Fruit fly (Drosophila melanogaster) whole organism, embryonic: Measurements from ENCODE around the gene TotB.

Source experiments
- Bteb2 ChIP-seq: fragments of 200-800 bp; sonication (Bioruptor generic); optimal IDR thresholded peaks from 2 replicates; lab custom pipeline; 2016; ENCODE audit warnings: missing biosample characterization, missing genetic modification characterization
- CG10462 ChIP-seq: fragments of 200-800 bp; sonication (Bioruptor generic); optimal IDR thresholded peaks from 2 replicates; lab custom pipeline; 2016; ENCODE audit warnings: missing biosample characterization, missing genetic modification characterization
- CG11093 ChIP-seq: fragments of 200-800 bp; sonication (Bioruptor generic); IDR thresholded peaks from 3 replicates; pipeline ENCODE4 v1.3.6; 2022; ENCODE audit warnings: missing biosample characterization, missing genetic modification characterization
- CG11696 ChIP-seq: fragments of 200-800 bp; sonication (Bioruptor generic); IDR thresholded peaks from 2 replicates; pipeline ENCODE4 v1.3.6; 2022; ENCODE audit warnings: missing biosample characterization, missing genetic modification characterization
- CG12071 ChIP-seq: fragments of 200-800 bp; sonication (Bioruptor generic); optimal IDR thresholded peaks from 3 replicates; lab custom pipeline; 2018; ENCODE audit warnings: missing biosample characterization, mild to moderate bottlenecking, missing genetic modification characterization
- CG13775 ChIP-seq: fragments of 200-800 bp; sonication (Bioruptor generic); optimal IDR thresholded peaks from 3 replicates; lab custom pipeline; 2017; ENCODE audit warnings: missing biosample characterization, mild to moderate bottlenecking, missing genetic modification characterization
- CG15696 ChIP-seq: fragments of 200-800 bp; sonication (Bioruptor generic); optimal IDR thresholded peaks from 2 replicates; lab custom pipeline; 2019; ENCODE audit warnings: missing biosample characterization, mild to moderate bottlenecking, missing genetic modification characterization, moderate library complexity
- CG2202 ChIP-seq: fragments of 200-800 bp; sonication (Bioruptor generic); optimal IDR thresholded peaks from 2 replicates; lab custom pipeline; 2018; ENCODE audit warnings: missing biosample characterization, mild to moderate bottlenecking, missing genetic modification characterization
- CG31224 ChIP-seq: fragments of 200-800 bp; sonication (Bioruptor generic); IDR thresholded peaks from 2 replicates; pipeline ENCODE4 v1.3.6; 2022; ENCODE audit warnings: missing biosample characterization, missing genetic modification characterization
- CG34376 ChIP-seq: fragments of 200-800 bp; sonication (Bioruptor generic); optimal IDR thresholded peaks from 2 replicates; lab custom pipeline; 2018; ENCODE audit warnings: missing biosample characterization, mild to moderate bottlenecking, missing genetic modification characterization
- CG4404 ChIP-seq: fragments of 200-800 bp; sonication (Bioruptor generic); IDR thresholded peaks from 2 replicates; pipeline ENCODE4 v1.3.6; 2022; ENCODE audit warnings: missing biosample characterization, missing genetic modification characterization
- CG4730 ChIP-seq: fragments of 200-800 bp; sonication (Bioruptor generic); IDR thresholded peaks from 2 replicates; pipeline ENCODE4 v1.3.6; 2022; ENCODE audit warnings: missing biosample characterization, missing genetic modification characterization
- CG6765 ChIP-seq: fragments of 200-800 bp; sonication (Bioruptor generic); optimal IDR thresholded peaks from 3 replicates; lab custom pipeline; 2017; ENCODE audit warnings: missing biosample characterization, mild to moderate bottlenecking, missing genetic modification characterization
- CG6791 ChIP-seq: fragments of 200-800 bp; sonication (Bioruptor generic); IDR thresholded peaks from 3 replicates; pipeline ENCODE4 v1.3.6; 2022; ENCODE audit warnings: missing biosample characterization, missing genetic modification characterization; ENCODE audit not compliant: partially characterized antibody
- CG6813 ChIP-seq: fragments of 200-800 bp; sonication (Bioruptor generic); optimal IDR thresholded peaks from 2 replicates; lab custom pipeline; 2017; ENCODE audit warnings: missing biosample characterization, missing genetic modification characterization, mild to moderate bottlenecking, moderate library complexity, missing genetic modification reagents
- CG7372 ChIP-seq: fragments of 200-800 bp; sonication (Bioruptor generic); IDR thresholded peaks from 2 replicates; pipeline ENCODE4 v1.3.6; 2022; ENCODE audit warnings: missing biosample characterization, missing genetic modification characterization
- CG8388 ChIP-seq: fragments of 200-800 bp; sonication (Bioruptor generic); optimal IDR thresholded peaks from 2 replicates; lab custom pipeline; 2019; ENCODE audit warnings: missing biosample characterization, mild to moderate bottlenecking, missing genetic modification characterization, moderate library complexity
- CG9215 ChIP-seq: fragments of 200-800 bp; sonication (Bioruptor generic); IDR thresholded peaks from 2 replicates; pipeline ENCODE4 v1.3.6; 2022; ENCODE audit warnings: missing biosample characterization, missing genetic modification characterization
- Dip2 ChIP-seq: fragments of 200-800 bp; sonication (Bioruptor generic); IDR thresholded peaks from 2 replicates; pipeline ENCODE4 v1.3.6; 2022; ENCODE audit warnings: missing biosample characterization, missing genetic modification characterization
- Ets65A ChIP-seq: fragments of 200-800 bp; sonication (Bioruptor generic); peaks from one replicate; lab custom pipeline; 2016; ENCODE audit warnings: missing biosample characterization, missing genetic modification characterization
- Gsc ChIP-seq: fragments of 200-800 bp; sonication (Bioruptor generic); IDR thresholded peaks from 2 replicates; pipeline ENCODE4 v1.3.6; 2022; ENCODE audit warnings: missing biosample characterization, missing genetic modification characterization
- H15 ChIP-seq: fragments of 200-800 bp; sonication (Bioruptor generic); IDR thresholded peaks from 3 replicates; pipeline ENCODE4 v1.3.6; 2022; ENCODE audit warnings: missing biosample characterization, missing genetic modification characterization
- H2.0 ChIP-seq: fragments of 200-800 bp; sonication (Bioruptor generic); IDR thresholded peaks from 2 replicates; pipeline ENCODE4 v1.3.6; 2022; ENCODE audit warnings: missing biosample characterization, missing genetic modification characterization
- HLH4C ChIP-seq: fragments of 200-800 bp; sonication (Bioruptor generic); IDR thresholded peaks from 3 replicates; pipeline ENCODE4 v1.3.6; 2022; ENCODE audit warnings: missing biosample characterization, missing genetic modification characterization; ENCODE audit not compliant: partially characterized antibody
- Kr ChIP-seq: fragments of 200-800 bp; sonication (Bioruptor generic); optimal IDR thresholded peaks from 2 replicates; lab custom pipeline; 2017; ENCODE audit warnings: missing biosample characterization, mild to moderate bottlenecking, missing genetic modification characterization
- Med ChIP-seq: fragments of 200-800 bp; sonication (Bioruptor generic); peaks from one replicate; lab custom pipeline; 2016; ENCODE audit warnings: missing biosample characterization, missing genetic modification characterization, mild to moderate bottlenecking, inconsistent platforms, moderate library complexity
- NK7.1 ChIP-seq: fragments of 200-800 bp; sonication (Bioruptor generic); optimal IDR thresholded peaks from 3 replicates; lab custom pipeline; 2016; ENCODE audit warnings: missing biosample characterization, missing genetic modification characterization
- Side ChIP-seq: fragments of 200-800 bp; sonication (Bioruptor generic); optimal IDR thresholded peaks from 2 replicates; lab custom pipeline; 2016; ENCODE audit warnings: missing biosample characterization, missing genetic modification characterization
- Taf1 ChIP-seq: fragments of 200-800 bp; sonication (Bioruptor generic); IDR thresholded peaks from 2 replicates; pipeline ENCODE4 v1.3.6; 2022; ENCODE audit warnings: missing biosample characterization, missing genetic modification characterization
- Vsx1 ChIP-seq: fragments of 200-800 bp; sonication (Bioruptor generic); optimal IDR thresholded peaks from 2 replicates; lab custom pipeline; 2017; ENCODE audit warnings: missing biosample characterization, mild to moderate bottlenecking, missing genetic modification characterization, missing genetic modification reagents
- ac ChIP-seq: fragments of 200-800 bp; sonication (Bioruptor generic); optimal IDR thresholded peaks from 3 replicates; lab custom pipeline; 2017; ENCODE audit warnings: missing biosample characterization, mild to moderate bottlenecking, missing genetic modification characterization
- aop ChIP-seq: fragments of 200-800 bp; sonication (Bioruptor generic); IDR thresholded peaks from 2 replicates; pipeline ENCODE4 v1.3.6; 2022; ENCODE audit warnings: missing biosample characterization, missing genetic modification characterization
- dati ChIP-seq: fragments of 200-800 bp; sonication (Bioruptor generic); IDR thresholded peaks from 2 replicates; pipeline ENCODE4 v1.3.6; 2022; ENCODE audit warnings: missing biosample characterization, missing genetic modification characterization
- dm ChIP-seq: fragments of 200-800 bp; sonication (Bioruptor generic); optimal IDR thresholded peaks from 3 replicates; lab custom pipeline; 2016; ENCODE audit warnings: missing biosample characterization, missing genetic modification characterization
- dpn ChIP-seq, 2 experiments: fragments of 200-800 bp; sonication (Bioruptor generic); optimal IDR thresholded peaks; 3 replicates each; lab custom pipeline; 2016; ENCODE audit warnings: missing biosample characterization in 2 of 2, missing genetic modification characterization in 2 of 2
- dysf ChIP-seq: fragments of 200-800 bp; sonication (Bioruptor generic); IDR thresholded peaks from 3 replicates; pipeline ENCODE4 v1.3.6; 2022; ENCODE audit warnings: missing biosample characterization, missing genetic modification characterization
- gce ChIP-seq: fragments of 200-800 bp; sonication (Bioruptor generic); IDR thresholded peaks from 3 replicates; pipeline ENCODE4 v1.3.6; 2022; ENCODE audit warnings: missing biosample characterization, missing genetic modification characterization
- gcm ChIP-seq: fragments of 200-800 bp; sonication (Bioruptor generic); optimal IDR thresholded peaks from 2 replicates; lab custom pipeline; 2019; ENCODE audit warnings: missing biosample characterization, mild to moderate bottlenecking, missing genetic modification characterization, moderate library complexity
- nmo ChIP-seq: fragments of 200-800 bp; sonication (Bioruptor generic); optimal IDR thresholded peaks from 2 replicates; lab custom pipeline; 2018; ENCODE audit warnings: missing biosample characterization, mild to moderate bottlenecking, missing genetic modification characterization, moderate library complexity
- nom ChIP-seq: fragments of 200-800 bp; sonication (Bioruptor generic); optimal IDR thresholded peaks from 2 replicates; lab custom pipeline; 2017; ENCODE audit warnings: missing biosample characterization, missing genetic modification characterization, mild to moderate bottlenecking, moderate library complexity, missing genetic modification reagents
- prd ChIP-seq, 3 experiments: fragments of >200 bp in 2 of 3; fragments of 200-800 bp in 1 of 3; sonication (Bioruptor generic) in 1 of 3; optimal IDR thresholded peaks in 2 of 3; IDR thresholded peaks in 1 of 3; 2 replicates in 2 of 3; 3 replicates in 1 of 3; pipeline versions ENCODE4 v1.3.6 to Lab custom; 2017 to 2022; ENCODE audit warnings: missing biosample characterization in 1 of 3, missing genetic modification characterization in 1 of 3
- sc ChIP-seq, 3 experiments: fragments of >200 bp in 2 of 3; fragments of 200-800 bp in 1 of 3; sonication (Bioruptor generic) in 1 of 3; optimal IDR thresholded peaks; 2 replicates in 2 of 3; 3 replicates in 1 of 3; lab custom pipeline; 2017; ENCODE audit warnings: mild to moderate bottlenecking in 1 of 3, missing biosample characterization in 1 of 3, missing genetic modification characterization in 1 of 3, missing genetic modification reagents in 1 of 3
- shn ChIP-seq: fragments of 200-800 bp; sonication (Bioruptor generic); optimal IDR thresholded peaks from 3 replicates; lab custom pipeline; 2016; ENCODE audit warnings: missing biosample characterization, missing genetic modification characterization
- sug ChIP-seq: fragments of 200-800 bp; optimal IDR thresholded peaks from 2 replicates; lab custom pipeline; 2019; ENCODE audit warnings: missing biosample characterization, mild to moderate bottlenecking, missing genetic modification characterization, moderate library complexity
- tgo ChIP-seq: fragments of 200-800 bp; sonication (Bioruptor generic); IDR thresholded peaks from 3 replicates; pipeline ENCODE4 v1.3.6; 2022; ENCODE audit warnings: missing biosample characterization, missing genetic modification characterization
- tna ChIP-seq: fragments of 200-800 bp; sonication (Bioruptor generic); IDR thresholded peaks from 2 replicates; pipeline ENCODE4 v1.3.6; 2022; ENCODE audit warnings: missing biosample characterization, missing genetic modification characterization; ENCODE audit not compliant: partially characterized antibody
- twi ChIP-seq: fragments of 200-800 bp; optimal IDR thresholded peaks from 2 replicates; lab custom pipeline; 2019; ENCODE audit warnings: missing biosample characterization, mild to moderate bottlenecking, missing genetic modification characterization, moderate library complexity
- tx ChIP-seq: fragments of 200-800 bp; sonication (Bioruptor generic); optimal IDR thresholded peaks from 2 replicates; lab custom pipeline; 2016; ENCODE audit warnings: missing biosample characterization, missing genetic modification characterization
- unc-4 ChIP-seq: fragments of 200-800 bp; sonication (Bioruptor generic); IDR thresholded peaks from 2 replicates; pipeline ENCODE4 v1.3.6; 2022; ENCODE audit warnings: missing biosample characterization, missing genetic modification characterization; ENCODE audit not compliant: partially characterized antibody
- zfh1 ChIP-seq: fragments of 200-800 bp; sonication (Bioruptor generic); IDR thresholded peaks from 3 replicates; pipeline ENCODE4 v1.3.6; 2022; ENCODE audit warnings: missing biosample characterization, missing genetic modification characterization

Gene TotB

dm6 chr3R:20850395-20851039 is 23.2 kb upstream of the TotB start, which contains the start of gene RpS30 (continued):
- TF ChIP-seq H2.0 (GFP tag; lab: Robert Waterston, UW) (no peak), CG6791 (peak; percentile 97), CG9215 (no peak), CG31224 (no peak), Gsc (GFP tag; lab: Robert Waterston, UW) (no peak), Ets65A (peak; percentile 93), sc (optimal IDR thresholded peaks at IDR 0.05; lab: Kevin White, UChicago) (no peak), sc (GFP tag; optimal IDR thresholded peaks at IDR 0.05; lab: Kevin White, UChicago) (no peak), dm (GFP tag; lab: Kevin White, UChicago) (peak; percentile 91), CG8388 (GFP tag; lab: Kevin White, UChicago) (no peak), nmo (GFP tag; lab: Kevin White, UChicago) (peak; percentile 72), dpn (GFP tag; optimal IDR thresholded peaks at IDR 0.05; lab: Kevin White, UChicago) (peak; percentile 29 to 46), zfh1 (no peak), unc-4 (GFP tag; lab: Robert Waterston, UW) (peak; percentile 98), CG6765 (GFP tag; lab: Kevin White, UChicago) (peak; percentile 8), tna (GFP tag; lab: Robert Waterston, UW) (peak; percentile 95), dati (GFP tag; lab: Robert Waterston, UW) (no peak), H15 (no peak; the same call in 2 of the 3 replicates), CG15696 (tag; lab: Kevin White, UChicago) (peak; percentile 44), shn (no peak), Med (peak; percentile 93), CG11093 (GFP tag; lab: Robert Waterston, UW) (no peak), CG10462 (GFP tag; lab: Kevin White, UChicago) (no peak), CG13775 (GFP tag; lab: Kevin White, UChicago) (peak; percentile 62), twi (tag; lab: Kevin White, UChicago) (peak; percentile 38), Dip2 (GFP tag; lab: Robert Waterston, UW) (no peak), CG7372 (no peak), CG11696 (GFP tag; lab: Robert Waterston, UW) (no peak), CG4404 (GFP tag; lab: Robert Waterston, UW) (no peak), NK7.1 (GFP tag; lab: Kevin White, UChicago) (no peak), CG2202 (tag; lab: Kevin White, UChicago) (peak; percentile 8), Bteb2 (GFP tag; lab: Kevin White, UChicago) (peak; percentile 44), tx (GFP tag; lab: Kevin White, UChicago) (no peak), Side (no peak), Kr (GFP tag; lab: Kevin White, UChicago) (peak; percentile 86), dysf (GFP tag; lab: Robert Waterston, UW) (no peak), Taf1 (GFP tag; lab: Robert Waterston, UW) (no peak), ac (no peak), gce (no peak), CG4730 (GFP tag; lab: Robert Waterston, UW) (no peak), tgo (GFP tag; lab: Robert Waterston, UW) (no peak), gcm (no peak), CG6813 (GFP tag; lab: Kevin White, UChicago) (peak; percentile 18), HLH4C (GFP tag; lab: Robert Waterston, UW) (peak; percentile 96), aop (GFP tag; lab: Robert Waterston, UW) (no peak), Vsx1 (no peak), nom (GFP tag; lab: Kevin White, UChicago) (no peak), prd (optimal IDR thresholded peaks at IDR 0.05; lab: Kevin White, UChicago) (no peak), prd (GFP tag; IDR thresholded peaks at IDR 0.05; lab: Robert Waterston, UW) (0 out of 3 replicates have a peak, but pooled peaks have one; percentile 8), sug (tag; lab: Kevin White, UChicago) (peak; percentile 60), CG12071 (GFP tag; lab: Kevin White, UChicago) (no peak), CG34376 (GFP tag; lab: Kevin White, UChicago) (peak; percentile 44)
